Worm (Caenorhabditis elegans): ENCODE results near the gene swt-6.

Gene swt-6

DNA sequence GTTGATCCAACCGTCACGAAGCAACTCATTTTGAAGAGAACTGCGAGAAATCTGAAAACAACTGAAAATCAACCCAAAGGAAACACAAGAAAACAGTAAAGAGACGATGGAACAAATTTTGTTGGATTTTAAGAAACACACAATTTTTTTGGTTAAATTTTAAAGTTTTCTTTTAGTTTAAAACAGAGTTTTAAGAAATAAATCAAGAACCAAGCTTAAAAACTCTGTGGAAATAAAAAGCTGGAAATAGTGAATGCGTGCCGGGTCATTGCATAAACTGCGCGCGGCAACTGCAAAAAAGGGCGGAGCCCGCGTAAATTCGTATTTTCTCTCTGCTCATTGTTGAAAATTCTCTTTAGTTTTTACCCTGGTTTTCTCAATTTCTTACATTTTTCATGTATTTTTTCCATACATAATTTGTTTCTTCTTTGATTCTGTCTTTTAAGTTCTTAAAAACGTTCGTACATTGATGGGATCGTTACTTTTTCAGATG is 7.8 kb downstream of the swt-6 start, which contains the start of the genes algn-13 and R10D12.13:
TSS of gene algn-13 (minus strand) at position 51 of the 493 bp plus-strand sequence.
TSS of gene R10D12.13 (plus strand) at position 491 of the 493 bp plus-strand sequence.
- peak; percentile 89 for TF ChIP-seq pes-1 (GFP tag; IDR thresholded peaks at IDR 0.05)
- TF ChIP-seq scrt-1 (GFP tag; IDR thresholded peaks at IDR 0.05): peak; percentile 77
- peak; percentile 50 for TF ChIP-seq ceh-13 (GFP tag; optimal IDR thresholded peaks at IDR 0.05)
- peak; percentile 42 for TF ChIP-seq tra-4 (tag; optimal IDR thresholded peaks at IDR 0.05)
- TF ChIP-seq tbx-11 (GFP tag; IDR thresholded peaks at IDR 0.05): peak; percentile 80; the same call in 1 of the 2 replicates
- peak; percentile 47 for TF ChIP-seq hmbx-1 (tag; optimal IDR thresholded peaks at IDR 0.05)
- TF ChIP-seq ama-1 (optimal IDR thresholded peaks at IDR 0.05): no peak
- peak; percentile 60 for TF ChIP-seq ceh-36 (tag; optimal IDR thresholded peaks at IDR 0.05)
- peak; percentile 73; the same call in 1 of the 2 replicates for TF ChIP-seq tbx-37 (GFP tag; conservative IDR thresholded peaks at IDR 0.05)
- peak; percentile 57 for TF ChIP-seq aly-1 (tag; optimal IDR thresholded peaks at IDR 0.05)
- TF ChIP-seq hnd-1 (tag; optimal IDR thresholded peaks at IDR 0.05): peak; percentile 62
- TF ChIP-seq F13C5.2 (tag; optimal IDR thresholded peaks at IDR 0.05): peak; percentile 85
- TF ChIP-seq flt-1 (GFP tag; IDR thresholded peaks at IDR 0.05): peak; percentile 73
- TF ChIP-seq hmg-4 (GFP tag; optimal IDR thresholded peaks at IDR 0.05): peak; percentile 77
- TF ChIP-seq B0310.2 (tag; optimal IDR thresholded peaks at IDR 0.05): peak; percentile 48
- TF ChIP-seq ets-7 (tag; optimal IDR thresholded peaks at IDR 0.05): peak; percentile 69
- peak; percentile 83 for TF ChIP-seq sea-1 (GFP tag; conservative IDR thresholded peaks at IDR 0.05)

DNA sequence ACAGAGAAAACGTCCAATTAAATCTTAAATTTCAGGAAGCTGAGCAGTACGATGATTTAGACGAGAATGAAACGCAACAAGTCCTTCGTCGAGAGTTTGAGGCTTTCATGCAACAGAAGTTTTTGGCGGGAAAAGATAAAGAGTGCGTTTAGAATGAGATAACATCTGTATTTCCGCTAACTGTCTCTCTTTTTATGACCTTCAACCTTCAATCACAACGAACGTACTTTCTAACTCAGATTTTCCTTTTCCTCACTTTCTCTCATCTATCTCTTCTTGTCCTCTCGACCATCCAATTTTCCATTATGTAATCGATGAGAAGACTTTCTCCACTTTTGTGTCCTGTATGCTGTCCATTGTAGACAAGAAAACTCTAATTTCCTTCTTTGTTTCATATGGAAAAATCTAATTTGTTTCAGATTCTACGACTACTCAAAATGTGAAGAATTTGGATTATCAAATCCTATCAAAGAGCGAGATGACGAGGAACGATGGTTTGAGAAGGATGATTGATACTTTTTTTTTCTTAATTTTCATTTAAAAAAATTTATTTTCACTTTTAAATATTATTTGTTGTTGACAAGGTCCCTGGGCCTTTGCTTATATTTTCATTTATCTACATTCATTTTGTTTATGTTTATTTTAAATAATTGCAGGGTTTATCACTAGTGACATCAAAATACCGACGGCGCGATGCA is 9.3 kb downstream of the swt-6 start, which contains the start of gene sao-1:
TSS of gene sao-1 (plus strand) at position 648 of the 698 bp plus-strand sequence.
- TF ChIP-seq B0310.2 (tag; optimal IDR thresholded peaks at IDR 0.05): no peak
- TF ChIP-seq F13C5.2 (tag; optimal IDR thresholded peaks at IDR 0.05): no peak
- TF ChIP-seq tbx-11 (GFP tag; IDR thresholded peaks at IDR 0.05): no peak

DNA sequence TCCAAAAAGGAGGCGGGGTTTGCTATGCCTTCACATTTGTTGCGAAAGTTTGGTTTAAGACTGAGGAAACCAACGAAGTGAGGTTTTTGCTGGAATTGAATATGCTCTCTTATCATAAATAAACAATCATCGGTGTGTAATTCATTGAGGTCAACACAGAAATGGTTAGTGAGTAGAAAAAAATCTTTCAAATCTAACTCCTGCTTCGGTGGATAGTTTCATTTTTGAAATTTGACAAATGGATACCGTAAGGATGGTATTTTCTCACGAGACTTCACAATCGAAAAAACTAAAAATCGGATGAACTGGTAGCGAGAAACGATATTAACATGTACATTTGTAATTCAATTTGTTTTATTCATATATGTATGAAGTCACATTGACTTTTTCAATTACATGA is 26.7 kb downstream of the swt-6 start, which contains the start of gene eol-1:
TSS of gene eol-1 (minus strand) at position 101 of the 400 bp plus-strand sequence.
- TF ChIP-seq pes-1 (GFP tag; IDR thresholded peaks at IDR 0.05): no peak
- no peak for TF ChIP-seq tbx-37 (GFP tag; conservative IDR thresholded peaks at IDR 0.05)
- no peak for TF ChIP-seq flt-1 (GFP tag; IDR thresholded peaks at IDR 0.05)
- TF ChIP-seq aly-1 (tag; optimal IDR thresholded peaks at IDR 0.05): no peak
- TF ChIP-seq sea-1 (GFP tag; conservative IDR thresholded peaks at IDR 0.05): no peak
- TF ChIP-seq ama-1 (optimal IDR thresholded peaks at IDR 0.05): no peak
- no peak for TF ChIP-seq F13C5.2 (tag; optimal IDR thresholded peaks at IDR 0.05)
- no peak for TF ChIP-seq ceh-36 (tag; optimal IDR thresholded peaks at IDR 0.05)
- TF ChIP-seq tra-4 (tag; optimal IDR thresholded peaks at IDR 0.05): no peak
- TF ChIP-seq ets-7 (tag; optimal IDR thresholded peaks at IDR 0.05): no peak
- no peak for TF ChIP-seq hmg-4 (GFP tag; optimal IDR thresholded peaks at IDR 0.05)
- no peak for TF ChIP-seq ceh-13 (GFP tag; optimal IDR thresholded peaks at IDR 0.05)
- no peak for TF ChIP-seq scrt-1 (GFP tag; IDR thresholded peaks at IDR 0.05)
- no peak for TF ChIP-seq B0310.2 (tag; optimal IDR thresholded peaks at IDR 0.05)
- TF ChIP-seq hmbx-1 (tag; optimal IDR thresholded peaks at IDR 0.05): no peak
- no peak for TF ChIP-seq hnd-1 (tag; optimal IDR thresholded peaks at IDR 0.05)

DNA sequence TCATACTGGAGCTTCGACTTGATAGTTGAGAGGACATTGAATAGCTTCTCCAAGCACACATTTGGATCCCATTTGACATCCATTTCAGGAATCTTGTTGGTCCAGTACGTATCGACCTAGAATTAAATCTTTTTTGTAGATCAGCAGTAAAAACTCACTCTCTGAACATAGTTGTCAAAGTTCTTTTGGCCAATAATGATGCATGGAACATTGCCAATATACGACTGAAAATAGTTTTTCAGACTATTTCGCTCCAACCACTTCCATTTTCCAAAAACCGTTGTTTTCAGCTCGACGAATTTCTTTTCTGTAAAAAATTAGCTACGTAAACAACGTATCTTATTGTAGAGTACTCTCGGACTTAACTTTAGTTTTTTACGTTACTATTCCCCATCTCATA is 27.5 kb downstream of the swt-6 start:
- no peak for TF ChIP-seq sea-1 (GFP tag; conservative IDR thresholded peaks at IDR 0.05)
- no peak for TF ChIP-seq pes-1 (GFP tag; IDR thresholded peaks at IDR 0.05)
- no peak for TF ChIP-seq tra-4 (tag; optimal IDR thresholded peaks at IDR 0.05)
- TF ChIP-seq ceh-36 (tag; optimal IDR thresholded peaks at IDR 0.05): no peak
- no peak for TF ChIP-seq ama-1 (optimal IDR thresholded peaks at IDR 0.05)
- TF ChIP-seq tbx-37 (GFP tag; conservative IDR thresholded peaks at IDR 0.05): no peak
- no peak for TF ChIP-seq flt-1 (GFP tag; IDR thresholded peaks at IDR 0.05)
- TF ChIP-seq F13C5.2 (tag; optimal IDR thresholded peaks at IDR 0.05): no peak
- TF ChIP-seq hmbx-1 (tag; optimal IDR thresholded peaks at IDR 0.05): no peak
- TF ChIP-seq hnd-1 (tag; optimal IDR thresholded peaks at IDR 0.05): no peak
- no peak for TF ChIP-seq scrt-1 (GFP tag; IDR thresholded peaks at IDR 0.05)
- TF ChIP-seq aly-1 (tag; optimal IDR thresholded peaks at IDR 0.05): no peak
- TF ChIP-seq B0310.2 (tag; optimal IDR thresholded peaks at IDR 0.05): no peak
- no peak for TF ChIP-seq ets-7 (tag; optimal IDR thresholded peaks at IDR 0.05)

DNA sequence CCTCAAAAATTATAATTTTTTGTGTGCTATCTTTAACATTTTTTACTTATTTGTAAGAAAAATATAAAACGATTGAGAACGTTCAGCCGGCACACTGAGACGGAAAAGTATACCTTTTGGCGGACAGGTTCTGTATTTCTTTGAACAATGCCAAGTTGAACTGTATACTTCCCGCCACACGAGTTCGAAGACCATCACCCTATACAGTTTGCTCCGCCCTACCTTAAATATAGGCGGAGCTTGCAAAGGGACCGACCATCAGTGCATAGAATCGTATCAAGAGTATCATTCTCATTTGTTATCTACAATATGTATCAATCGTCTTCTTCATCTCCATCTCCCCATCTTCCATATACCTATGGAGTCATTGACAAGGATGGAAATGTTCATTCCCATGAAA is 30.7 kb downstream of the swt-6 start, which contains the start of gene end-1:
TSS of gene end-1 (plus strand) at position 301 of the 400 bp plus-strand sequence.
- TF ChIP-seq F13C5.2 (tag; optimal IDR thresholded peaks at IDR 0.05) (no peak), ceh-13 (GFP tag; optimal IDR thresholded peaks at IDR 0.05) (no peak)

DNA sequence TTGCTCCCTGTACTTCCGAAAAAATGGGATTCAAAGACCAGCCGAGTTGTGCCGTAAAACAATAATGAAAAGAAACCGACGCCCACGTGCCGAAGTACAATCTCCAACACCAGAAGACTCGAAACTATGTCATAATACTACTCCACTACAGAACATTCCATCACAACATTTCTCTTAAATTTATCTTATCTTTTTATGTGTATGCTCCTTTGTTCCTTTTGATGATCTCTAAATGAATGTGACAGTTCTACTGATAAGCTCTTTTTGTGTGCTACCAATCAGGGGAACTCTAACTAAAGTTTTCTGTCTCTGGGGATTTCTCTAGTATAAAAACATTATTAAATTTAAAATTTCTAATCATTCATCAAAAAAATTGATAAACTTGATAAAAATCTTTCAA is 32.7 kb downstream of the swt-6 start:
- TF ChIP-seq ceh-36 (tag; optimal IDR thresholded peaks at IDR 0.05): no peak
- TF ChIP-seq B0310.2 (tag; optimal IDR thresholded peaks at IDR 0.05): no peak
- no peak for TF ChIP-seq tra-4 (tag; optimal IDR thresholded peaks at IDR 0.05)

DNA sequence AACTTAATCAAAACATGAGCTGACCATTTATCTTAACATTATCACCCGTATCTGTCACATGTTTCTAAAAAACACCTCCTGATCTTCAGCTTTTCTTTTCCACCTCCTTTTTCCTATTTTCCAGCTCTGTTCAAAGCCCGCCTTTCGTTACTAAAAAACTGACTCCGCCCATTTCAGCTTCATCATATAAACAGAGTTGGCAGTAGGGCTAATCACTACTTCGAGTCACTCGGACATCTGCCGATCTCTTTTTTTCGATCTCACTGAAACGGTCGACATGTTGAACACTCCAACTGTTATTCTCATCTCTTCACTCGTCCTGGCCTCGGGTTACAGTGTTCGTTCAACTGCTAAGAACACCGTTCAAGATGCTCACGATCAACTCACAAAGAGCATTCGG is 38.3 kb downstream of the swt-6 start, which contains the start of gene droe-4:
TSS of gene droe-4 (plus strand) at position 172 of the 400 bp plus-strand sequence.
- TF ChIP-seq ets-7 (tag; optimal IDR thresholded peaks at IDR 0.05): no peak
- no peak for TF ChIP-seq F13C5.2 (tag; optimal IDR thresholded peaks at IDR 0.05)
- TF ChIP-seq ama-1 (optimal IDR thresholded peaks at IDR 0.05): no peak
- no peak for TF ChIP-seq aly-1 (tag; optimal IDR thresholded peaks at IDR 0.05)
- TF ChIP-seq hmg-4 (GFP tag; optimal IDR thresholded peaks at IDR 0.05): no peak
- TF ChIP-seq tra-4 (tag; optimal IDR thresholded peaks at IDR 0.05): no peak
- TF ChIP-seq scrt-1 (GFP tag; IDR thresholded peaks at IDR 0.05): no peak
- no peak for TF ChIP-seq tbx-11 (GFP tag; IDR thresholded peaks at IDR 0.05)
- no peak for TF ChIP-seq B0310.2 (tag; optimal IDR thresholded peaks at IDR 0.05)
- TF ChIP-seq pes-1 (GFP tag; IDR thresholded peaks at IDR 0.05): no peak
- no peak for TF ChIP-seq sea-1 (GFP tag; conservative IDR thresholded peaks at IDR 0.05)
- no peak for TF ChIP-seq ceh-36 (tag; optimal IDR thresholded peaks at IDR 0.05)
- no peak for TF ChIP-seq flt-1 (GFP tag; IDR thresholded peaks at IDR 0.05)
- no peak for TF ChIP-seq hmbx-1 (tag; optimal IDR thresholded peaks at IDR 0.05)
- no peak for TF ChIP-seq tbx-37 (GFP tag; conservative IDR thresholded peaks at IDR 0.05)
- TF ChIP-seq ceh-13 (GFP tag; optimal IDR thresholded peaks at IDR 0.05): no peak
